Fruit fly (Drosophila melanogaster) whole organism, wandering third instar larva: ENCODE measurements around the gene Cdk8.
"Not testable (repeated sequence)": the region's sequence is repeated elsewhere in the genome, so short reads cannot be mapped to it uniquely, and the experiment has no call there.

Source experiments
- Abd-B ChIP-seq: fragments of >200 bp; optimal IDR thresholded peaks from 2 replicates; lab custom pipeline; 2017; ENCODE audit warnings: missing biosample characterization, missing genetic modification characterization
- CG32264 ChIP-seq: fragments of 200-800 bp; sonication (Bioruptor generic); optimal IDR thresholded peaks from 2 replicates; lab custom pipeline; 2016; ENCODE audit warnings: missing biosample characterization, missing genetic modification characterization
- CrebA ChIP-seq: fragments of 200-800 bp; sonication (Bioruptor generic); optimal IDR thresholded peaks from 2 replicates; lab custom pipeline; 2016; ENCODE audit warnings: missing biosample characterization, mild to moderate bottlenecking, missing genetic modification characterization, borderline replicate concordance
- Dfd ChIP-seq: fragments of >200 bp; optimal IDR thresholded peaks from 2 replicates; lab custom pipeline; 2017; ENCODE audit warnings: missing biosample characterization, missing genetic modification characterization
- Dif ChIP-seq: fragments of 200-275, 200-300 bp; sonication (Bioruptor generic); optimal IDR thresholded peaks from 2 replicates; lab custom pipeline; 2018; ENCODE audit warnings: missing biosample characterization, missing genetic modification characterization; ENCODE audit not compliant: partially characterized antibody
- HLH106 ChIP-seq: fragments of 200-800 bp; optimal IDR thresholded peaks from 3 replicates; lab custom pipeline; 2019; ENCODE audit warnings: missing biosample characterization, mild to moderate bottlenecking, missing genetic modification characterization, moderate library complexity
- Hnf4 ChIP-seq: fragments of 200-800 bp; sonication (Bioruptor generic); optimal IDR thresholded peaks from 2 replicates; lab custom pipeline; 2016; ENCODE audit warnings: missing biosample characterization, mild to moderate bottlenecking, missing genetic modification characterization
- Hr78 ChIP-seq: fragments of >200 bp; optimal IDR thresholded peaks from 2 replicates; lab custom pipeline; 2017; ENCODE audit warnings: missing biosample characterization, missing genetic modification characterization
- Hr83 ChIP-seq: fragments of 200-300 bp; sonication (Bioruptor generic); optimal IDR thresholded peaks from 2 replicates; lab custom pipeline; 2016; ENCODE audit warnings: missing biosample characterization, mild to moderate bottlenecking, missing genetic modification characterization, moderate library complexity; ENCODE audit not compliant: poor library complexity, severe bottlenecking
- Jra ChIP-seq: sonication (Bioruptor generic); optimal IDR thresholded peaks from 2 replicates; lab custom pipeline; 2016; ENCODE audit warnings: missing biosample characterization, missing genetic modification characterization
- Mio ChIP-seq: sonication (Bioruptor generic); optimal IDR thresholded peaks from 2 replicates; lab custom pipeline; 2016; ENCODE audit warnings: missing biosample characterization, missing genetic modification characterization
- Myc ChIP-seq: fragments of >200 bp; optimal IDR thresholded peaks from 2 replicates; lab custom pipeline; 2017
- N ChIP-seq: fragments of >200 bp; optimal IDR thresholded peaks from 2 replicates; lab custom pipeline; 2018; ENCODE audit warnings: missing biosample characterization, missing external identifiers, missing genetic modification characterization
- Rel ChIP-seq, 2 experiments: fragments of 200-800 bp; sonication (Bioruptor generic) in 1 of 2; optimal IDR thresholded peaks; 2 replicates in 1 of 2; 3 replicates in 1 of 2; lab custom pipeline; 2016 to 2019; ENCODE audit warnings: mild to moderate bottlenecking in 2 of 2, missing biosample characterization in 2 of 2, missing genetic modification characterization in 2 of 2, moderate library complexity in 1 of 2
- Sp1 ChIP-seq: fragments of 200-800 bp; sonication (Bioruptor generic); optimal IDR thresholded peaks from 3 replicates; lab custom pipeline; 2019; ENCODE audit warnings: missing biosample characterization, mild to moderate bottlenecking, missing genetic modification characterization, moderate library complexity
- Vsx2 ChIP-seq: fragments of 200-300, 225-300 bp; sonication (Bioruptor generic); optimal IDR thresholded peaks from 2 replicates; lab custom pipeline; 2018; ENCODE audit warnings: missing biosample characterization, missing genetic modification characterization; ENCODE audit not compliant: partially characterized antibody
- br ChIP-seq: fragments of 200-800 bp; sonication (Bioruptor generic); optimal IDR thresholded peaks from 2 replicates; lab custom pipeline; 2016; ENCODE audit warnings: missing biosample characterization, missing genetic modification characterization
- brk ChIP-seq: fragments of 200-800 bp; sonication (Bioruptor generic); optimal IDR thresholded peaks from 2 replicates; lab custom pipeline; 2016; ENCODE audit warnings: missing biosample characterization, mild to moderate bottlenecking, missing genetic modification characterization
- dmrt93B ChIP-seq: fragments of 200-800 bp; sonication (Bioruptor generic); optimal IDR thresholded peaks from 2 replicates; lab custom pipeline; 2018; ENCODE audit warnings: missing biosample characterization, mild to moderate bottlenecking, missing genetic modification characterization
- fru ChIP-seq: fragments of 200-800 bp; sonication (Bioruptor generic); optimal IDR thresholded peaks from 3 replicates; lab custom pipeline; 2016; ENCODE audit warnings: missing biosample characterization, mild to moderate bottlenecking, missing genetic modification characterization
- h ChIP-seq: fragments of 200-800 bp; sonication (Bioruptor generic); optimal IDR thresholded peaks from 3 replicates; lab custom pipeline; 2016; ENCODE audit warnings: missing biosample characterization, mild to moderate bottlenecking, missing genetic modification characterization
- jim ChIP-seq: fragments of 175-275, 200-325 bp; sonication (Bioruptor generic); optimal IDR thresholded peaks from 2 replicates; lab custom pipeline; 2016; ENCODE audit warnings: missing biosample characterization, mild to moderate bottlenecking, missing genetic modification characterization
- lola ChIP-seq: fragments of >200 bp; optimal IDR thresholded peaks from 2 replicates; lab custom pipeline; 2017; ENCODE audit warnings: missing biosample characterization, missing genetic modification characterization
- pan ChIP-seq: fragments of >200 bp; optimal IDR thresholded peaks from 2 replicates; lab custom pipeline; 2017
- psq ChIP-seq: fragments of 200-800 bp; sonication (Bioruptor generic); optimal IDR thresholded peaks from 3 replicates; lab custom pipeline; 2017; ENCODE audit warnings: missing biosample characterization, mild to moderate bottlenecking, missing genetic modification characterization, moderate library complexity
- sage ChIP-seq: fragments of 200-800 bp; sonication (Bioruptor generic); optimal IDR thresholded peaks from 2 replicates; lab custom pipeline; 2016; ENCODE audit warnings: missing biosample characterization, mild to moderate bottlenecking, missing genetic modification characterization
- sv ChIP-seq: fragments of 200-800 bp; sonication (Bioruptor generic); optimal IDR thresholded peaks from 3 replicates; lab custom pipeline; 2016; ENCODE audit warnings: missing biosample characterization, missing genetic modification characterization
- tai ChIP-seq: sonication (Bioruptor generic); optimal IDR thresholded peaks from 2 replicates; lab custom pipeline; 2016; ENCODE audit warnings: missing biosample characterization, missing genetic modification characterization
- usp ChIP-seq: fragments of >200 bp; optimal IDR thresholded peaks from 2 replicates; lab custom pipeline; 2017; ENCODE audit warnings: missing biosample characterization, missing genetic modification characterization
- woc ChIP-seq: sonication (Bioruptor generic); optimal IDR thresholded peaks from 2 replicates; lab custom pipeline; 2016; ENCODE audit warnings: missing biosample characterization, mild to moderate bottlenecking, missing genetic modification characterization

Cdk8 gene

dm6 chr3L:9814621-9815020, 23.8 kb downstream of the Cdk8 start:
- TF ChIP-seq CG32264 (GFP tag; lab: Kevin White, UChicago): no peak
- TF ChIP-seq psq (GFP tag; lab: Kevin White, UChicago): no peak
- TF ChIP-seq Abd-B: no peak
- no peak for TF ChIP-seq Dif (GFP tag; lab: Kevin White, UChicago)
- no peak for TF ChIP-seq Sp1 (GFP tag; lab: Kevin White, UChicago)
- no peak for TF ChIP-seq Mio (GFP tag; lab: Kevin White, UChicago)
- no peak for TF ChIP-seq Jra
- no peak for TF ChIP-seq woc (GFP tag; lab: Kevin White, UChicago)
- TF ChIP-seq Hr83: no peak

- TF ChIP-seq N: no peak
- TF ChIP-seq Jra: no peak
- no peak for TF ChIP-seq pan (lab: Kevin White, UChicago)
- no peak for TF ChIP-seq jim (GFP tag; lab: Kevin White, UChicago)
- TF ChIP-seq psq (GFP tag; lab: Kevin White, UChicago): no peak
These were observed 25.0 kb downstream of the Cdk8 start, which contains the start of gene CG43897 for dm6 chr3L:9813345-9813897. Gene CG43897, plus strand, starts transcription at chr3L:9813847.

dm6 chr3L:9804125-9804524, 34.3 kb downstream of the Cdk8 start, which contains the start of gene Ilp4:
Gene Ilp4, minus strand, starts transcription at chr3L:9804263.
- no peak for TF ChIP-seq CrebA (GFP tag; lab: Kevin White, UChicago)
- no peak for TF ChIP-seq jim (GFP tag; lab: Kevin White, UChicago)
- no peak for TF ChIP-seq sv (GFP tag; lab: Kevin White, UChicago)
- no peak for TF ChIP-seq Hr83
- TF ChIP-seq brk: no peak
- no peak for TF ChIP-seq Dfd
- no peak for TF ChIP-seq fru (GFP tag; lab: Kevin White, UChicago)
- TF ChIP-seq Hnf4 (GFP tag; lab: Kevin White, UChicago): no peak
- no peak for TF ChIP-seq Rel (GFP tag; optimal IDR thresholded peaks at IDR 0.05; lab: Kevin White, UChicago)
- TF ChIP-seq Rel (tag; optimal IDR thresholded peaks at IDR 0.05; lab: Kevin White, UChicago): no peak
- TF ChIP-seq Dif (GFP tag; lab: Kevin White, UChicago): no peak
- TF ChIP-seq sage (GFP tag; lab: Kevin White, UChicago): no peak
- TF ChIP-seq lola: no peak
- TF ChIP-seq br (GFP tag; lab: Kevin White, UChicago): no peak
- no peak for TF ChIP-seq Myc (lab: Kevin White, UChicago)
- no peak for TF ChIP-seq Sp1 (GFP tag; lab: Kevin White, UChicago)
- TF ChIP-seq tai (GFP tag; lab: Kevin White, UChicago): no peak
- TF ChIP-seq woc (GFP tag; lab: Kevin White, UChicago): no peak
- TF ChIP-seq Hr78 (GFP tag; lab: Kevin White, UChicago): no peak
- TF ChIP-seq, all 38 proteins: peak for 0

dm6 chr3L:9802020-9802419, 36.5 kb downstream of the Cdk8 start, which contains the start of gene Ilp3:
Gene Ilp3, minus strand, starts transcription at chr3L:9802120.
- TF ChIP-seq psq (GFP tag; lab: Kevin White, UChicago) (no peak), usp (GFP tag; lab: Kevin White, UChicago) (no peak), Abd-B (no peak), Sp1 (GFP tag; lab: Kevin White, UChicago) (no peak)

DNA sequence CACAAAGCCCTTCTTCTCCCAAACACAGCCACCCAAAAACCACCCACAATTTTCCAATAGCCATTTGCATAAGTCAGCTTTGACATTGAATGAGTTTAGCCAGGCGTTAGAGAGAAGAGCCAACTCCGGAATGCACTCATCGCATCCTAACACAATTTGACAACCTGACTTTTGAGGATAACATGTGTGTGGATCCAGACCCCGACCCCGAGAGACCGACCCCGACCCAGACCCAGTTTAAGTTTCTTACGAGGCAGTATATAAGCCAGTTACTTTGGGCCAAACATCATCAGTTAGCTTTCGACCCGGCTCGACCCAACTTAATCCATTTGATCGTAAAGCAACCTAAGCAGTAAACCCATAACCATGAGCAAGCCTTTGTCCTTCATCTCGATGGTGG, 39.1 kb downstream of the Cdk8 start, which contains the start of gene Ilp2:
Gene Ilp2, plus strand, starts transcription at position 301 of the 400 bp plus-strand sequence.
- TF ChIP-seq sv (GFP tag; lab: Kevin White, UChicago): no peak
- no peak for TF ChIP-seq Vsx2
- TF ChIP-seq h (GFP tag; lab: Kevin White, UChicago): no peak
- no peak for TF ChIP-seq Jra
- TF ChIP-seq dmrt93B (GFP tag; lab: Kevin White, UChicago): no peak
- no peak for TF ChIP-seq usp (GFP tag; lab: Kevin White, UChicago)

- TF ChIP-seq Hnf4 (GFP tag; lab: Kevin White, UChicago); HLH106 (tag; lab: Kevin White, UChicago); CrebA (GFP tag; lab: Kevin White, UChicago): not testable (repeated sequence)
These were observed 40.4 kb downstream of the Cdk8 start, which contains the start of gene Ilp1 for dm6 chr3L:9798120-9798519. Gene Ilp1, plus strand, starts transcription at chr3L:9798420.
